Fruit fly (Drosophila melanogaster) Kc167 (cell line): ENCODE results near the gene CG14294.

Source experiments
- Myc ChIP-seq: fragments of >200 bp; optimal IDR thresholded peaks from 2 replicates; lab custom pipeline; 2017; ENCODE audit warnings: missing external identifiers
- h ChIP-seq: fragments of >200 bp; optimal IDR thresholded peaks from 3 replicates; lab custom pipeline; 2018; ENCODE audit warnings: missing external identifiers
- insv ChIP-seq: fragments of >200 bp; optimal IDR thresholded peaks from 3 replicates; lab custom pipeline; 2018; ENCODE audit warnings: missing external identifiers
- ttk ChIP-seq: sonication (Bioruptor generic); optimal IDR thresholded peaks from 2 replicates; lab custom pipeline; 2017; ENCODE audit warnings: missing external identifiers

dm6 chr3R:18915644-18916194 is 13.7 kb upstream of the CG14294 start:
- no peak for TF ChIP-seq ttk (lab: Kevin White, UChicago)
- TF ChIP-seq insv (lab: Kevin White, UChicago): no peak
- TF ChIP-seq Myc (lab: Kevin White, UChicago): no peak
- TF ChIP-seq h: no peak
